Fruit fly (Drosophila melanogaster) whole organism, prepupa: Measurements from ENCODE around the gene Obp8a.

Experiments
- CG10631 ChIP-seq: fragments of 200-800 bp; sonication (Bioruptor generic); optimal IDR thresholded peaks from 2 replicates; lab custom pipeline; 2016; ENCODE audit warnings: missing biosample characterization, missing genetic modification characterization
- CG11294 ChIP-seq: fragments of 200-800 bp; sonication (Bioruptor generic); IDR thresholded peaks from 2 replicates; pipeline ENCODE4 v1.3.6; 2022; ENCODE audit warnings: missing biosample characterization, missing genetic modification characterization
- CG11762 ChIP-seq: fragments of 200-800 bp; sonication (Bioruptor generic); optimal IDR thresholded peaks from 3 replicates; lab custom pipeline; 2016; ENCODE audit warnings: missing biosample characterization, missing genetic modification characterization; ENCODE audit not compliant: insufficient read depth
- CG11902 ChIP-seq: fragments of 200-800 bp; sonication (Bioruptor generic); optimal IDR thresholded peaks from 3 replicates; lab custom pipeline; 2016; ENCODE audit warnings: missing biosample characterization, missing genetic modification characterization
- CG16779 ChIP-seq: fragments of 200-800 bp; sonication (Bioruptor generic); optimal IDR thresholded peaks from 3 replicates; lab custom pipeline; 2017; ENCODE audit warnings: missing biosample characterization, mild to moderate bottlenecking, missing genetic modification characterization
- CG3032 ChIP-seq: fragments of 200-800 bp; optimal IDR thresholded peaks from 2 replicates; lab custom pipeline; 2019; ENCODE audit warnings: missing biosample characterization, mild to moderate bottlenecking, missing genetic modification characterization, moderate library complexity
- CG32006 ChIP-seq: fragments of 200-800 bp; sonication (Bioruptor generic); optimal IDR thresholded peaks from 3 replicates; lab custom pipeline; 2017; ENCODE audit warnings: missing biosample characterization, mild to moderate bottlenecking, missing genetic modification characterization
- CG3919 ChIP-seq: fragments of 200-800 bp; sonication (Bioruptor generic); optimal IDR thresholded peaks from 3 replicates; lab custom pipeline; 2016; ENCODE audit warnings: missing biosample characterization, missing genetic modification characterization
- CG4318 ChIP-seq: fragments of 200-800 bp; sonication (Bioruptor generic); optimal IDR thresholded peaks from 3 replicates; lab custom pipeline; 2017; ENCODE audit warnings: missing biosample characterization, mild to moderate bottlenecking, missing genetic modification characterization
- CG6163 ChIP-seq: fragments of 200-800 bp; sonication (Bioruptor generic); IDR thresholded peaks from 3 replicates; pipeline ENCODE4 v1.3.6; 2022; ENCODE audit warnings: missing biosample characterization, missing genetic modification characterization
- CG6276 ChIP-seq: fragments of 200-800 bp; sonication (Bioruptor generic); optimal IDR thresholded peaks from 2 replicates; lab custom pipeline; 2017; ENCODE audit warnings: missing biosample characterization, mild to moderate bottlenecking, missing genetic modification characterization
- CG6808 ChIP-seq: fragments of 200-800 bp; sonication (Bioruptor generic); optimal IDR thresholded peaks from 3 replicates; lab custom pipeline; 2017; ENCODE audit warnings: missing biosample characterization, missing genetic modification characterization, mild to moderate bottlenecking, moderate library complexity, missing genetic modification reagents
- CG6854 ChIP-seq: fragments of 200-800 bp; sonication (Bioruptor generic); optimal IDR thresholded peaks from 2 replicates; lab custom pipeline; 2017; ENCODE audit warnings: missing biosample characterization, mild to moderate bottlenecking, missing genetic modification characterization
- CG7368 ChIP-seq: fragments of 200-800 bp; sonication (Bioruptor generic); optimal IDR thresholded peaks from 3 replicates; lab custom pipeline; 2016; ENCODE audit warnings: missing biosample characterization, missing genetic modification characterization
- CG8119 ChIP-seq: fragments of 200-800 bp; sonication (Bioruptor generic); IDR thresholded peaks from 3 replicates; pipeline ENCODE4 v1.3.6; 2022; ENCODE audit warnings: missing biosample characterization, missing genetic modification characterization
- CG8632 ChIP-seq: fragments of 200-800 bp; sonication (Bioruptor generic); optimal IDR thresholded peaks from 3 replicates; lab custom pipeline; 2016; ENCODE audit warnings: missing biosample characterization, missing genetic modification characterization
- CG9139 ChIP-seq: fragments of 200-800 bp; sonication (Bioruptor generic); optimal IDR thresholded peaks from 3 replicates; lab custom pipeline; 2017; ENCODE audit warnings: missing biosample characterization, mild to moderate bottlenecking, missing genetic modification characterization
- Eip75B ChIP-seq: fragments of 200-800 bp; sonication (Bioruptor generic); optimal IDR thresholded peaks from 3 replicates; lab custom pipeline; 2016; ENCODE audit warnings: missing biosample characterization, missing genetic modification characterization
- Eip78C ChIP-seq: fragments of 200-800 bp; sonication (Bioruptor generic); peaks from one replicate; lab custom pipeline; 2016; ENCODE audit warnings: missing biosample characterization, missing genetic modification characterization
- Eip93F ChIP-seq: fragments of 200-800 bp; sonication (Bioruptor generic); optimal IDR thresholded peaks from 2 replicates; lab custom pipeline; 2016; ENCODE audit warnings: missing biosample characterization, mild to moderate bottlenecking, missing genetic modification characterization
- Ets21C ChIP-seq: fragments of 200-800 bp; sonication (Bioruptor generic); optimal IDR thresholded peaks from 3 replicates; lab custom pipeline; 2016; ENCODE audit warnings: missing biosample characterization, missing genetic modification characterization
- Ets96B ChIP-seq: fragments of 200-800 bp; optimal IDR thresholded peaks from 2 replicates; lab custom pipeline; 2019; ENCODE audit warnings: missing biosample characterization, mild to moderate bottlenecking, missing genetic modification characterization, moderate library complexity
- Gug ChIP-seq: fragments of 200-800 bp; sonication (Bioruptor generic); IDR thresholded peaks from 2 replicates; pipeline ENCODE4 v1.3.6; 2022; ENCODE audit warnings: missing biosample characterization, missing genetic modification characterization
- Hr38 ChIP-seq: sonication (Bioruptor generic); optimal IDR thresholded peaks from 2 replicates; lab custom pipeline; 2016; ENCODE audit warnings: missing biosample characterization, missing genetic modification characterization
- Hr39 ChIP-seq: fragments of 200-800 bp; sonication (Bioruptor generic); optimal IDR thresholded peaks from 2 replicates; lab custom pipeline; 2016; ENCODE audit warnings: missing biosample characterization, missing genetic modification characterization
- Hr4 ChIP-seq: fragments of 200-800 bp; sonication (Bioruptor generic); optimal IDR thresholded peaks from 3 replicates; lab custom pipeline; 2016; ENCODE audit warnings: missing biosample characterization, missing genetic modification characterization
- Met ChIP-seq: fragments of 200-800 bp; sonication (Bioruptor generic); optimal IDR thresholded peaks from 3 replicates; lab custom pipeline; 2016; ENCODE audit warnings: missing biosample characterization, missing genetic modification characterization
- OdsH ChIP-seq: fragments of 200-800 bp; sonication (Bioruptor generic); optimal IDR thresholded peaks from 3 replicates; lab custom pipeline; 2016; ENCODE audit warnings: missing biosample characterization, missing genetic modification characterization
- Smox ChIP-seq: fragments of 200-800 bp; sonication (Bioruptor generic); optimal IDR thresholded peaks from 3 replicates; lab custom pipeline; 2016; ENCODE audit warnings: missing biosample characterization, missing genetic modification characterization
- Sox102F ChIP-seq: fragments of 200-800 bp; sonication (Bioruptor generic); optimal IDR thresholded peaks from 2 replicates; lab custom pipeline; 2016; ENCODE audit warnings: missing biosample characterization, mild to moderate bottlenecking, missing genetic modification characterization
- Sox14 ChIP-seq: fragments of 200-800 bp; sonication (Bioruptor generic); optimal IDR thresholded peaks from 3 replicates; lab custom pipeline; 2016; ENCODE audit warnings: missing biosample characterization, missing genetic modification characterization
- Sox15 ChIP-seq: fragments of 200-800 bp; sonication (Bioruptor generic); optimal IDR thresholded peaks from 3 replicates; lab custom pipeline; 2016; ENCODE audit warnings: missing biosample characterization, missing genetic modification characterization
- acj6 ChIP-seq: fragments of 200-800 bp; sonication (Bioruptor generic); optimal IDR thresholded peaks from 3 replicates; lab custom pipeline; 2016; ENCODE audit warnings: missing biosample characterization, missing genetic modification characterization
- cyc ChIP-seq: fragments of 200-800 bp; sonication (Bioruptor generic); optimal IDR thresholded peaks from 3 replicates; lab custom pipeline; 2016; ENCODE audit warnings: missing biosample characterization, missing genetic modification characterization
- dac ChIP-seq: fragments of 200-800 bp; sonication (Bioruptor generic); optimal IDR thresholded peaks from 2 replicates; lab custom pipeline; 2017; ENCODE audit warnings: missing biosample characterization, mild to moderate bottlenecking, missing genetic modification characterization
- dsx ChIP-seq: fragments of 200-800 bp; optimal IDR thresholded peaks from 3 replicates; lab custom pipeline; 2019; ENCODE audit warnings: missing biosample characterization, mild to moderate bottlenecking, missing genetic modification characterization, moderate library complexity; ENCODE audit not compliant: poor library complexity, severe bottlenecking
- eg ChIP-seq: fragments of 200-800 bp; sonication (Bioruptor generic); IDR thresholded peaks from 3 replicates; pipeline ENCODE4 v1.3.6; 2022; ENCODE audit warnings: missing biosample characterization, missing genetic modification characterization
- fd59A ChIP-seq: fragments of 200-800 bp; sonication (Bioruptor generic); optimal IDR thresholded peaks from 2 replicates; lab custom pipeline; 2017; ENCODE audit warnings: missing biosample characterization, mild to moderate bottlenecking, missing genetic modification characterization, missing genetic modification reagents
- fkh ChIP-seq: fragments of 200-800 bp; sonication (Bioruptor generic); optimal IDR thresholded peaks from 3 replicates; lab custom pipeline; 2017; ENCODE audit warnings: missing biosample characterization, mild to moderate bottlenecking, missing genetic modification characterization, moderate library complexity
- lz ChIP-seq: fragments of 200-800 bp; sonication (Bioruptor generic); optimal IDR thresholded peaks from 3 replicates; lab custom pipeline; 2016; ENCODE audit warnings: missing biosample characterization, missing genetic modification characterization
- net ChIP-seq: fragments of 200-800 bp; sonication (Bioruptor generic); optimal IDR thresholded peaks from 3 replicates; lab custom pipeline; 2016; ENCODE audit warnings: missing biosample characterization, missing genetic modification characterization
- pdm3 ChIP-seq: fragments of 200-800 bp; sonication (Bioruptor generic); optimal IDR thresholded peaks from 3 replicates; lab custom pipeline; 2016; ENCODE audit warnings: missing biosample characterization, missing genetic modification characterization
- salr ChIP-seq, 2 experiments: fragments of 200-800 bp; sonication (Bioruptor generic); optimal IDR thresholded peaks; 3 replicates each; lab custom pipeline; 2016 to 2018; ENCODE audit warnings: missing biosample characterization in 2 of 2, missing genetic modification characterization in 2 of 2, mild to moderate bottlenecking in 1 of 2
- spab ChIP-seq: fragments of 200-800 bp; sonication (Bioruptor generic); optimal IDR thresholded peaks from 2 replicates; lab custom pipeline; 2017; ENCODE audit warnings: missing biosample characterization, mild to moderate bottlenecking, missing genetic modification characterization, missing genetic modification reagents
- svp ChIP-seq: fragments of 200-800 bp; sonication (Bioruptor generic); peaks from one replicate; lab custom pipeline; 2016; ENCODE audit warnings: missing biosample characterization, missing genetic modification characterization
- topi ChIP-seq: fragments of 200-800 bp; sonication (Bioruptor generic); optimal IDR thresholded peaks from 3 replicates; lab custom pipeline; 2016; ENCODE audit warnings: missing biosample characterization, missing genetic modification characterization
- vri ChIP-seq: fragments of 200-800 bp; sonication (Bioruptor generic); optimal IDR thresholded peaks from 3 replicates; lab custom pipeline; 2016; ENCODE audit warnings: missing biosample characterization, mild to moderate bottlenecking, missing genetic modification characterization

The Obp8a gene

dm6 chrX:9201080-9201479 is 13.6 kb upstream of the Obp8a start:
- TF ChIP-seq net (GFP tag; lab: Kevin White, UChicago) (no peak), Eip78C (peak; percentile 15), Smox (GFP tag; lab: Kevin White, UChicago) (no peak), fkh (GFP tag; lab: Kevin White, UChicago) (peak; percentile 34), CG8119 (GFP tag; lab: Robert Waterston, UW) (no peak), vri (GFP tag; lab: Kevin White, UChicago) (peak; percentile 12), dac (GFP tag; lab: Kevin White, UChicago) (no peak), CG3919 (GFP tag; lab: Kevin White, UChicago) (no peak)

- no peak for TF ChIP-seq net (GFP tag; lab: Kevin White, UChicago)
- peak; percentile 42 for TF ChIP-seq CG3919 (GFP tag; lab: Kevin White, UChicago)
- no peak for TF ChIP-seq Hr38 (GFP tag; lab: Kevin White, UChicago)
- TF ChIP-seq Sox14 (GFP tag; lab: Kevin White, UChicago): no peak
- TF ChIP-seq CG8632 (GFP tag; lab: Kevin White, UChicago): no peak
- peak; percentile 54 for TF ChIP-seq dsx (GFP tag; lab: Kevin White, UChicago)
- peak; percentile 10 for TF ChIP-seq lz
- TF ChIP-seq Eip78C: peak; percentile 52
- TF ChIP-seq Sox15 (GFP tag; lab: Kevin White, UChicago): no peak
- TF ChIP-seq Hr39 (GFP tag; lab: Kevin White, UChicago): no peak
- TF ChIP-seq CG6808: peak; percentile 18
- peak; percentile 38 for TF ChIP-seq pdm3
- TF ChIP-seq Sox102F (GFP tag; lab: Kevin White, UChicago): peak; percentile 5
- TF ChIP-seq CG16779 (tag; lab: Kevin White, UChicago): peak; percentile 27
- peak; percentile 54 for TF ChIP-seq CG4318 (GFP tag; lab: Kevin White, UChicago)
- TF ChIP-seq CG3032 (tag; lab: Kevin White, UChicago): peak; percentile 48
- no peak for TF ChIP-seq Ets21C
- TF ChIP-seq dac (GFP tag; lab: Kevin White, UChicago): peak; percentile 57
- peak; percentile 25 for TF ChIP-seq CG10631 (GFP tag; lab: Kevin White, UChicago)
- TF ChIP-seq CG7368 (GFP tag; lab: Kevin White, UChicago): no peak
- TF ChIP-seq CG9139 (GFP tag; lab: Kevin White, UChicago): no peak
- TF ChIP-seq OdsH (GFP tag; lab: Kevin White, UChicago): peak; percentile 2
- TF ChIP-seq spab: peak; percentile 20
- TF ChIP-seq Gug: peak; percentile 47; the same call in 1 of the 2 replicates
- peak; percentile 67 for TF ChIP-seq CG32006 (GFP tag; lab: Kevin White, UChicago)
- peak; percentile 24 for TF ChIP-seq CG11762 (GFP tag; lab: Kevin White, UChicago)
- peak; percentile 16 for TF ChIP-seq acj6
- TF ChIP-seq CG6854 (GFP tag; lab: Kevin White, UChicago): no peak
- TF ChIP-seq CG11902 (GFP tag; lab: Kevin White, UChicago): no peak
- TF ChIP-seq CG8119 (GFP tag; lab: Robert Waterston, UW): peak; percentile 64; the same call in 2 of the 3 replicates
- no peak for TF ChIP-seq Smox (GFP tag; lab: Kevin White, UChicago)
- no peak for TF ChIP-seq cyc (GFP tag; lab: Kevin White, UChicago)
- TF ChIP-seq topi (GFP tag; lab: Kevin White, UChicago): no peak
- TF ChIP-seq Ets96B (tag; lab: Kevin White, UChicago): peak; percentile 63
- TF ChIP-seq CG6163 (GFP tag; lab: Robert Waterston, UW): peak; percentile 76
- TF ChIP-seq fd59A (GFP tag; lab: Kevin White, UChicago): peak; percentile 26
- no peak for TF ChIP-seq Met (GFP tag; lab: Kevin White, UChicago)
- peak; percentile 1 for TF ChIP-seq vri (GFP tag; lab: Kevin White, UChicago)
- no peak for TF ChIP-seq Eip75B (GFP tag; lab: Kevin White, UChicago)
- peak; percentile 70 for TF ChIP-seq CG6276 (GFP tag; lab: Kevin White, UChicago)
- peak; percentile 82 for TF ChIP-seq CG11294 (GFP tag; lab: Robert Waterston, UW)
- peak; percentile 16 for TF ChIP-seq Hr4 (GFP tag; lab: Kevin White, UChicago)
- peak; percentile 20 to 48 for TF ChIP-seq salr (GFP tag; optimal IDR thresholded peaks at IDR 0.05; lab: Kevin White, UChicago)
- peak; percentile 83 for TF ChIP-seq eg (GFP tag; lab: Robert Waterston, UW)
- peak; percentile 48 for TF ChIP-seq svp (GFP tag; lab: Kevin White, UChicago)
- TF ChIP-seq fkh (GFP tag; lab: Kevin White, UChicago): peak; percentile 39
- no peak for TF ChIP-seq Eip93F (GFP tag; lab: Kevin White, UChicago)
Observed at dm6 chrX:9201866-9202681, 12.6 kb upstream of the Obp8a start.
